Fruit fly (Drosophila melanogaster) whole organism, wandering third instar larva: Measurements from ENCODE around the gene CG15020.

Experiments used
- Dif ChIP-seq: fragments of 200-275, 200-300 bp; sonication (Bioruptor generic); optimal IDR thresholded peaks from 2 replicates; lab custom pipeline; 2018; ENCODE audit warnings: missing biosample characterization, missing genetic modification characterization; ENCODE audit not compliant: partially characterized antibody
- Hr78 ChIP-seq: fragments of >200 bp; optimal IDR thresholded peaks from 2 replicates; lab custom pipeline; 2017; ENCODE audit warnings: missing biosample characterization, missing genetic modification characterization
- Jra ChIP-seq: sonication (Bioruptor generic); optimal IDR thresholded peaks from 2 replicates; lab custom pipeline; 2016; ENCODE audit warnings: missing biosample characterization, missing genetic modification characterization
- OdsH ChIP-seq: fragments of 200-800 bp; sonication (Bioruptor generic); optimal IDR thresholded peaks from 2 replicates; lab custom pipeline; 2016; ENCODE audit warnings: missing biosample characterization, mild to moderate bottlenecking, missing genetic modification characterization
- Sp1 ChIP-seq: fragments of 200-800 bp; sonication (Bioruptor generic); optimal IDR thresholded peaks from 3 replicates; lab custom pipeline; 2019; ENCODE audit warnings: missing biosample characterization, mild to moderate bottlenecking, missing genetic modification characterization, moderate library complexity
- br ChIP-seq: fragments of 200-800 bp; sonication (Bioruptor generic); optimal IDR thresholded peaks from 2 replicates; lab custom pipeline; 2016; ENCODE audit warnings: missing biosample characterization, missing genetic modification characterization
- dmrt93B ChIP-seq: fragments of 200-800 bp; sonication (Bioruptor generic); optimal IDR thresholded peaks from 2 replicates; lab custom pipeline; 2018; ENCODE audit warnings: missing biosample characterization, mild to moderate bottlenecking, missing genetic modification characterization
- fru ChIP-seq: fragments of 200-800 bp; sonication (Bioruptor generic); optimal IDR thresholded peaks from 3 replicates; lab custom pipeline; 2016; ENCODE audit warnings: missing biosample characterization, mild to moderate bottlenecking, missing genetic modification characterization
- h ChIP-seq: fragments of 200-800 bp; sonication (Bioruptor generic); optimal IDR thresholded peaks from 3 replicates; lab custom pipeline; 2016; ENCODE audit warnings: missing biosample characterization, mild to moderate bottlenecking, missing genetic modification characterization
- lola ChIP-seq: fragments of >200 bp; optimal IDR thresholded peaks from 2 replicates; lab custom pipeline; 2017; ENCODE audit warnings: missing biosample characterization, missing genetic modification characterization
- pan ChIP-seq: fragments of >200 bp; optimal IDR thresholded peaks from 2 replicates; lab custom pipeline; 2017

- TF ChIP-seq Dif (GFP tag; lab: Kevin White, UChicago) (no peak), lola (GFP tag; lab: Kevin White, UChicago) (no peak), Hr78 (GFP tag; lab: Kevin White, UChicago) (no peak), Sp1 (GFP tag; lab: Kevin White, UChicago) (no peak), fru (GFP tag; lab: Kevin White, UChicago) (no peak), dmrt93B (GFP tag; lab: Kevin White, UChicago) (no peak), pan (lab: Kevin White, UChicago) (no peak), Jra (GFP tag; lab: Kevin White, UChicago) (no peak), OdsH (no peak), h (GFP tag; lab: Kevin White, UChicago) (no peak), br (no peak)
Measured at dm6 chr3L:4415326-4416274, 5.9 kb upstream of the CG15020 start.
